Fruit fly (Drosophila melanogaster) whole organism, embryonic: ENCODE measurements around the gene RASSF8.

ENCODE experiments used
- Abd-B ChIP-seq: fragments of 200-800 bp; sonication (Bioruptor generic); optimal IDR thresholded peaks from 2 replicates; lab custom pipeline; 2018; ENCODE audit warnings: missing biosample characterization, mild to moderate bottlenecking, missing genetic modification characterization, moderate library complexity
- Ada2b ChIP-seq: fragments of 200-800 bp; sonication (Bioruptor generic); IDR thresholded peaks from 2 replicates; pipeline ENCODE4 v1.3.6; 2022; ENCODE audit warnings: missing biosample characterization, missing genetic modification characterization
- Adf1 ChIP-seq: fragments of 200-800 bp; sonication (Bioruptor generic); IDR thresholded peaks from 2 replicates; pipeline ENCODE4 v1.3.6; 2022; ENCODE audit warnings: missing biosample characterization, missing genetic modification characterization
- Atf6 ChIP-seq: fragments of 200-800 bp; sonication (Bioruptor generic); IDR thresholded peaks from 2 replicates; pipeline ENCODE4 v1.3.6; 2022; ENCODE audit warnings: missing biosample characterization, missing genetic modification characterization
- B-H2 ChIP-seq: fragments of 200-800 bp; sonication (Bioruptor generic); optimal IDR thresholded peaks from 2 replicates; lab custom pipeline; 2018; ENCODE audit warnings: missing biosample characterization, mild to moderate bottlenecking, missing genetic modification characterization
- CG10543 ChIP-seq: fragments of 200-800 bp; sonication (Bioruptor generic); optimal IDR thresholded peaks from 3 replicates; lab custom pipeline; 2017; ENCODE audit warnings: missing biosample characterization, mild to moderate bottlenecking, missing genetic modification characterization, moderate library complexity
- CG11093 ChIP-seq: fragments of 200-800 bp; sonication (Bioruptor generic); IDR thresholded peaks from 3 replicates; pipeline ENCODE4 v1.3.6; 2022; ENCODE audit warnings: missing biosample characterization, missing genetic modification characterization
- CG11723 ChIP-seq: fragments of 200-800 bp; sonication (Bioruptor generic); optimal IDR thresholded peaks from 2 replicates; lab custom pipeline; 2017; ENCODE audit warnings: missing biosample characterization, mild to moderate bottlenecking, missing genetic modification characterization
- CG12071 ChIP-seq: fragments of 200-800 bp; sonication (Bioruptor generic); optimal IDR thresholded peaks from 3 replicates; lab custom pipeline; 2018; ENCODE audit warnings: missing biosample characterization, mild to moderate bottlenecking, missing genetic modification characterization
- CG12659 ChIP-seq: fragments of 200-800 bp; sonication (Bioruptor generic); optimal IDR thresholded peaks from 3 replicates; lab custom pipeline; 2017; ENCODE audit warnings: mild to moderate bottlenecking, missing biosample characterization, missing genetic modification reagents, missing genetic modification characterization
- CG13296 ChIP-seq: fragments of 200-800 bp; sonication (Bioruptor generic); optimal IDR thresholded peaks from 3 replicates; lab custom pipeline; 2018; ENCODE audit warnings: missing biosample characterization, mild to moderate bottlenecking, missing genetic modification characterization
- CG16863 ChIP-seq: fragments of 200-800 bp; sonication (Bioruptor generic); optimal IDR thresholded peaks from 3 replicates; lab custom pipeline; 2016; ENCODE audit warnings: missing biosample characterization, missing genetic modification characterization
- CG17802 ChIP-seq: fragments of 200-800 bp; sonication (Bioruptor generic); optimal IDR thresholded peaks from 2 replicates; lab custom pipeline; 2018; ENCODE audit warnings: missing biosample characterization, mild to moderate bottlenecking, missing genetic modification characterization, moderate library complexity
- CG17912 ChIP-seq: fragments of 200-800 bp; sonication (Bioruptor generic); optimal IDR thresholded peaks from 2 replicates; lab custom pipeline; 2018; ENCODE audit warnings: missing biosample characterization, mild to moderate bottlenecking, missing genetic modification characterization
- CG32767 ChIP-seq: fragments of 200-800 bp; sonication (Bioruptor generic); IDR thresholded peaks from 2 replicates; pipeline ENCODE4 v1.3.6; 2022; ENCODE audit warnings: missing biosample characterization, missing genetic modification characterization
- CG3407 ChIP-seq: fragments of 200-800 bp; sonication (Bioruptor generic); optimal IDR thresholded peaks from 2 replicates; lab custom pipeline; 2018; ENCODE audit warnings: missing biosample characterization, mild to moderate bottlenecking, missing genetic modification characterization
- CG6654 ChIP-seq: fragments of 200-800 bp; sonication (Bioruptor generic); optimal IDR thresholded peaks from 2 replicates; lab custom pipeline; 2017; ENCODE audit warnings: missing biosample characterization, mild to moderate bottlenecking, missing genetic modification characterization
- CG6765 ChIP-seq: fragments of 200-800 bp; sonication (Bioruptor generic); optimal IDR thresholded peaks from 3 replicates; lab custom pipeline; 2017; ENCODE audit warnings: missing biosample characterization, mild to moderate bottlenecking, missing genetic modification characterization
- CG7357 ChIP-seq: fragments of 200-800 bp; sonication (Bioruptor generic); IDR thresholded peaks from 3 replicates; pipeline ENCODE4 v1.3.6; 2022; ENCODE audit warnings: missing biosample characterization, missing genetic modification characterization
- CG7372 ChIP-seq: fragments of 200-800 bp; sonication (Bioruptor generic); IDR thresholded peaks from 2 replicates; pipeline ENCODE4 v1.3.6; 2022; ENCODE audit warnings: missing biosample characterization, missing genetic modification characterization
- CG7556 ChIP-seq: fragments of 200-800 bp; sonication (Bioruptor generic); optimal IDR thresholded peaks from 2 replicates; lab custom pipeline; 2017; ENCODE audit warnings: missing biosample characterization, mild to moderate bottlenecking, missing genetic modification characterization
- CG7786 ChIP-seq: fragments of 200-800 bp; sonication (Bioruptor generic); optimal IDR thresholded peaks from 2 replicates; lab custom pipeline; 2016; ENCODE audit warnings: missing biosample characterization, missing genetic modification characterization
- Doc2 ChIP-seq: fragments of 200-800 bp; sonication (Bioruptor generic); IDR thresholded peaks from 2 replicates; pipeline ENCODE4 v1.3.6; 2022; ENCODE audit warnings: missing biosample characterization, missing genetic modification characterization
- Dp ChIP-seq: fragments of 200-800 bp; sonication (Bioruptor generic); optimal IDR thresholded peaks from 2 replicates; lab custom pipeline; 2018; ENCODE audit warnings: missing biosample characterization, mild to moderate bottlenecking, missing genetic modification characterization, moderate library complexity
- Hmx ChIP-seq: fragments of 200-800 bp; sonication (Bioruptor generic); optimal IDR thresholded peaks from 2 replicates; lab custom pipeline; 2016; ENCODE audit warnings: missing biosample characterization, missing genetic modification characterization
- Hr39 ChIP-seq: fragments of >200 bp; optimal IDR thresholded peaks from 2 replicates; lab custom pipeline; 2017
- Jarid2 ChIP-seq: fragments of 200-800 bp; sonication (Bioruptor generic); optimal IDR thresholded peaks from 3 replicates; lab custom pipeline; 2017; ENCODE audit warnings: mild to moderate bottlenecking, missing biosample characterization, missing genetic modification reagents, missing genetic modification characterization
- Oli ChIP-seq: fragments of 200-800 bp; sonication (Bioruptor generic); optimal IDR thresholded peaks from 2 replicates; lab custom pipeline; 2018; ENCODE audit warnings: missing biosample characterization, mild to moderate bottlenecking, missing genetic modification characterization, moderate library complexity
- Sin3A ChIP-seq: fragments of >200 bp; optimal IDR thresholded peaks from 2 replicates; lab custom pipeline; 2018
- croc ChIP-seq: fragments of 200-800 bp; sonication (Bioruptor generic); conservative IDR thresholded peaks from 3 replicates; pipeline ENCODE4 v1.3.6; 2022; ENCODE audit warnings: missing biosample characterization, missing genetic modification characterization
- disco-r ChIP-seq: fragments of 200-800 bp; sonication (Bioruptor generic); optimal IDR thresholded peaks from 2 replicates; lab custom pipeline; 2016; ENCODE audit warnings: missing biosample characterization, missing genetic modification characterization
- gem ChIP-seq: fragments of 200-800 bp; sonication (Bioruptor generic); optimal IDR thresholded peaks from 2 replicates; lab custom pipeline; 2019; ENCODE audit warnings: missing biosample characterization, mild to moderate bottlenecking, missing genetic modification characterization, moderate library complexity
- gfzf ChIP-seq: fragments of 200-800 bp; sonication (Bioruptor generic); optimal IDR thresholded peaks from 2 replicates; lab custom pipeline; 2016; ENCODE audit warnings: missing biosample characterization, mild to moderate bottlenecking, missing genetic modification characterization, moderate library complexity
- grn ChIP-seq: fragments of 200-800 bp; sonication (Bioruptor generic); optimal IDR thresholded peaks from 3 replicates; lab custom pipeline; 2017; ENCODE audit warnings: missing biosample characterization, missing genetic modification characterization
- gsb-n ChIP-seq: fragments of 200-800 bp; sonication (Bioruptor generic); optimal IDR thresholded peaks from 3 replicates; lab custom pipeline; 2018; ENCODE audit warnings: missing biosample characterization, mild to moderate bottlenecking, missing genetic modification characterization
- ham ChIP-seq: fragments of 200-800 bp; sonication (Bioruptor generic); IDR thresholded peaks from 2 replicates; pipeline ENCODE4 v1.3.6; 2022; ENCODE audit warnings: missing biosample characterization, missing genetic modification characterization
- hbn ChIP-seq: fragments of 200-800 bp; sonication (Bioruptor generic); IDR thresholded peaks from 2 replicates; pipeline ENCODE4 v1.3.6; 2022; ENCODE audit warnings: missing biosample characterization, missing genetic modification characterization; ENCODE audit not compliant: partially characterized antibody
- kni ChIP-seq: fragments of 200-800 bp; sonication (Bioruptor generic); optimal IDR thresholded peaks from 3 replicates; lab custom pipeline; 2017; ENCODE audit warnings: mild to moderate bottlenecking, missing biosample characterization, missing genetic modification reagents, missing genetic modification characterization
- lilli ChIP-seq: fragments of 200-800 bp; sonication (Bioruptor generic); optimal IDR thresholded peaks from 3 replicates; lab custom pipeline; 2016; ENCODE audit warnings: missing biosample characterization, missing genetic modification characterization
- otp ChIP-seq: fragments of 200-800 bp; sonication (Bioruptor generic); IDR thresholded peaks from 3 replicates; pipeline ENCODE4, ENCODE4 v1.3.6; 2022; ENCODE audit warnings: missing biosample characterization, missing genetic modification characterization
- pho ChIP-seq: fragments of 200-800 bp; sonication (Bioruptor generic); optimal IDR thresholded peaks from 2 replicates; lab custom pipeline; 2016; ENCODE audit warnings: missing biosample characterization, missing genetic modification characterization
- prd ChIP-seq, 3 experiments: fragments of >200 bp in 2 of 3; fragments of 200-800 bp in 1 of 3; sonication (Bioruptor generic) in 1 of 3; optimal IDR thresholded peaks in 2 of 3; IDR thresholded peaks in 1 of 3; 2 replicates in 2 of 3; 3 replicates in 1 of 3; pipeline versions ENCODE4 v1.3.6 to Lab custom; 2017 to 2022; ENCODE audit warnings: missing biosample characterization in 1 of 3, missing genetic modification characterization in 1 of 3
- pros ChIP-seq: fragments of 200-800 bp; sonication (Bioruptor generic); optimal IDR thresholded peaks from 3 replicates; lab custom pipeline; 2019; ENCODE audit warnings: missing biosample characterization, mild to moderate bottlenecking, missing genetic modification characterization, moderate library complexity
- pzg ChIP-seq: fragments of 200-800 bp; sonication (Bioruptor generic); optimal IDR thresholded peaks from 3 replicates; lab custom pipeline; 2018; ENCODE audit warnings: missing biosample characterization, mild to moderate bottlenecking, missing genetic modification characterization, moderate library complexity
- rib ChIP-seq: fragments of 200-800 bp; sonication (Bioruptor generic); IDR thresholded peaks from 2 replicates; pipeline ENCODE4 v1.3.6; 2022; ENCODE audit warnings: missing biosample characterization, missing genetic modification characterization
- sc ChIP-seq, 3 experiments: fragments of >200 bp in 2 of 3; fragments of 200-800 bp in 1 of 3; sonication (Bioruptor generic) in 1 of 3; optimal IDR thresholded peaks; 2 replicates in 2 of 3; 3 replicates in 1 of 3; lab custom pipeline; 2017; ENCODE audit warnings: mild to moderate bottlenecking in 1 of 3, missing biosample characterization in 1 of 3, missing genetic modification characterization in 1 of 3, missing genetic modification reagents in 1 of 3
- slbo ChIP-seq: fragments of 200-800 bp; sonication (Bioruptor generic); IDR thresholded peaks from 2 replicates; pipeline ENCODE4 v1.3.6; 2022; ENCODE audit warnings: missing biosample characterization, missing genetic modification characterization
- ssp ChIP-seq: fragments of 200-800 bp; sonication (Bioruptor generic); IDR thresholded peaks from 2 replicates; pipeline ENCODE4 v1.3.6; 2022; ENCODE audit warnings: missing biosample characterization, missing genetic modification characterization
- stc ChIP-seq: fragments of 200-800 bp; sonication (Bioruptor generic); IDR thresholded peaks from 2 replicates; pipeline ENCODE4 v1.3.6; 2022; ENCODE audit warnings: missing biosample characterization, missing genetic modification characterization
- tx ChIP-seq: fragments of 200-800 bp; sonication (Bioruptor generic); optimal IDR thresholded peaks from 2 replicates; lab custom pipeline; 2016; ENCODE audit warnings: missing biosample characterization, missing genetic modification characterization

Gene RASSF8

DNA sequence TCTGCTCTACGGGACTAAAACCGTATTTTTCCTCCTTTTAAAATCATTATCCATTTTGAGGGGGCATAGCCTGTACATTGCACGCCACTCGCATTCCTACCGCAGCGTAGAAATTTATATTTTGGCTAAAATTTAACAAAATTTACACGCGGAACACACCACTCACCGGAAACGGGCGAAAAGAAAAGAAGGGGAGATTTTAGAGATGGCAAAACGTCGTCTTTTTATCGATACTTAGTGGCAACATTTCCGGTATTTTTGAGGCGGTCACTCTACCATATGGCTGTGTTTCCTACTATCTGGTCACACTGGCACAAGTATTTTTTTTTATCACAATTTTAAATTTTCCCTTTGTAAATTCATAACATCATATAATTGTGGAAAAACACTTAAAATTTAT lies 23.3 kb downstream of the RASSF8 start, which contains the start of gene RpL27 (continued):
- peak; percentile 70 for TF ChIP-seq lilli (GFP tag; lab: Kevin White, UChicago)
- TF ChIP-seq CG3407 (GFP tag; lab: Kevin White, UChicago) = peak; percentile 74
- peak; percentile 75 for TF ChIP-seq Atf6 (GFP tag; lab: Robert Waterston, UW)
- peak; percentile 90 for TF ChIP-seq pzg (GFP tag; lab: Kevin White, UChicago)
- TF ChIP-seq sc (optimal IDR thresholded peaks at IDR 0.05; lab: Kevin White, UChicago) = no peak
- TF ChIP-seq sc (GFP tag; optimal IDR thresholded peaks at IDR 0.05; lab: Kevin White, UChicago) = peak; percentile 63
- TF ChIP-seq hbn (GFP tag; lab: Robert Waterston, UW) = peak; percentile 64
- no peak for TF ChIP-seq CG7357 (GFP tag; lab: Robert Waterston, UW)
- no peak for TF ChIP-seq CG11093 (GFP tag; lab: Robert Waterston, UW)
- no peak for TF ChIP-seq Doc2 (GFP tag; lab: Robert Waterston, UW)
- peak; percentile 68 for TF ChIP-seq gem (tag; lab: Kevin White, UChicago)
- peak; percentile 52 for TF ChIP-seq CG16863 (GFP tag; lab: Kevin White, UChicago)
- TF ChIP-seq CG12659 = peak; percentile 90
- TF ChIP-seq CG7372 = peak; percentile 76
- TF ChIP-seq pros (GFP tag; lab: Kevin White, UChicago) = no peak
- peak; percentile 34 for TF ChIP-seq CG7786
- peak; percentile 66 for TF ChIP-seq slbo (GFP tag; lab: Robert Waterston, UW)
- peak; percentile 55; the same call in 1 of the 2 replicates for TF ChIP-seq Adf1 (GFP tag; lab: Robert Waterston, UW)
- no peak for TF ChIP-seq Hr39 (lab: Kevin White, UChicago)
- TF ChIP-seq grn (GFP tag; lab: Kevin White, UChicago) = peak; percentile 39
- peak; percentile 73 for TF ChIP-seq stc (GFP tag; lab: Robert Waterston, UW)
- TF ChIP-seq gfzf = peak; percentile 86
- peak; percentile 80 for TF ChIP-seq CG11723 (GFP tag; lab: Kevin White, UChicago)
- peak; percentile 8 for TF ChIP-seq CG6654 (GFP tag; lab: Kevin White, UChicago)
- TF ChIP-seq CG17912 (GFP tag; lab: Kevin White, UChicago) = peak; percentile 89
- TF ChIP-seq Hmx (GFP tag; lab: Kevin White, UChicago) = no peak
- TF ChIP-seq otp (GFP tag; lab: Robert Waterston, UW) = peak; percentile 87
- TF ChIP-seq CG6765 (GFP tag; lab: Kevin White, UChicago) = peak; percentile 93
- TF ChIP-seq kni (GFP tag; lab: Kevin White, UChicago) = peak; percentile 53
- no peak for TF ChIP-seq prd (optimal IDR thresholded peaks at IDR 0.05; lab: Kevin White, UChicago)
- peak; percentile 46; the same call in 2 of the 3 replicates for TF ChIP-seq prd (GFP tag; IDR thresholded peaks at IDR 0.05; lab: Robert Waterston, UW)
- TF ChIP-seq ham (GFP tag; lab: Robert Waterston, UW) = no peak
- TF ChIP-seq CG17802 (tag; lab: Kevin White, UChicago) = peak; percentile 55
- peak; percentile 66 for TF ChIP-seq CG7556 (GFP tag; lab: Kevin White, UChicago)
- TF ChIP-seq CG10543 = peak; percentile 91
- peak; percentile 66 for TF ChIP-seq Jarid2 (GFP tag; lab: Kevin White, UChicago)
- TF ChIP-seq Dp (GFP tag; lab: Kevin White, UChicago) = peak; percentile 76
- peak; percentile 77; the same call in 1 of the 2 replicates for TF ChIP-seq CG32767 (GFP tag; lab: Robert Waterston, UW)
- peak; percentile 63 for TF ChIP-seq disco-r
- peak; percentile 92 for TF ChIP-seq CG13296 (GFP tag; lab: Kevin White, UChicago)
- TF ChIP-seq croc = peak; percentile 44; the same call in 2 of the 3 replicates
- TF ChIP-seq tx = no peak
- peak; percentile 80 for TF ChIP-seq CG12071 (GFP tag; lab: Kevin White, UChicago)
- TF ChIP-seq ssp (GFP tag; lab: Robert Waterston, UW) = peak; percentile 51
- TF ChIP-seq rib (GFP tag; lab: Robert Waterston, UW) = peak; percentile 54; the same call in 1 of the 2 replicates
- peak; percentile 65 for TF ChIP-seq Oli (tag; lab: Kevin White, UChicago)
- TF ChIP-seq B-H2 (GFP tag; lab: Kevin White, UChicago) = peak; percentile 92
- peak; percentile 58; the same call in 1 of the 2 replicates for TF ChIP-seq Ada2b
- TF ChIP-seq pho = peak; percentile 70
- peak; percentile 76 for TF ChIP-seq gsb-n (tag; lab: Kevin White, UChicago)
- no peak for TF ChIP-seq Abd-B (GFP tag; lab: Kevin White, UChicago)
- TF ChIP-seq Sin3A (lab: Kevin White, UChicago) = peak; percentile 10
